Worm (Caenorhabditis elegans) whole organism, late embryonic: ENCODE results near the gene rps-25.

Experiments
- ceh-31 ChIP-seq: sonication (generic microtip); optimal IDR thresholded peaks from 2 replicates; lab custom pipeline; 2016; ENCODE audit warnings: missing genetic modification characterization, missing compliant biosample characterization
- ceh-34 ChIP-seq: sonication (generic microtip); optimal IDR thresholded peaks from 2 replicates; lab custom pipeline; 2016; ENCODE audit warnings: mild to moderate bottlenecking, missing genetic modification characterization, missing compliant biosample characterization
- ceh-9 ChIP-seq: sonication (generic microtip); optimal IDR thresholded peaks from 2 replicates; lab custom pipeline; 2016; ENCODE audit warnings: mild to moderate bottlenecking, missing genetic modification characterization, inconsistent platforms, missing compliant biosample characterization
- fkh-10 ChIP-seq: fragments of 150-350 bp; optimal IDR thresholded peaks from 2 replicates; lab custom pipeline; 2014; ENCODE audit warnings: missing biosample characterization, missing genetic modification reagents, missing genetic modification characterization

- TF ChIP-seq ceh-31 = no peak
- no peak for TF ChIP-seq fkh-10 (GFP tag; lab: Kevin White, UChicago)
- TF ChIP-seq ceh-34 (tag; lab: Kevin White, UChicago) = peak; percentile 60
- TF ChIP-seq ceh-9 = no peak
Observed at ce11 chrIV:5975202-5975601, 27.8 kb upstream of the rps-25 start, which contains the start of gene unc-44.
